Fruit fly (Drosophila melanogaster) whole organism, embryonic: Measurements from ENCODE around the gene CG6236.

Experiments used
- Atf3 ChIP-seq: fragments of 200-800 bp; sonication (Bioruptor generic); optimal IDR thresholded peaks from 3 replicates; lab custom pipeline; 2016; ENCODE audit warnings: missing biosample characterization, missing genetic modification characterization
- Atf6 ChIP-seq: fragments of 200-800 bp; sonication (Bioruptor generic); IDR thresholded peaks from 2 replicates; pipeline ENCODE4 v1.3.6; 2022; ENCODE audit warnings: missing biosample characterization, missing genetic modification characterization
- B-H1 ChIP-seq: fragments of 200-800 bp; sonication (Bioruptor generic); IDR thresholded peaks from 3 replicates; pipeline ENCODE4 v1.3.6; 2022; ENCODE audit warnings: missing biosample characterization, missing genetic modification characterization
- Bteb2 ChIP-seq: fragments of 200-800 bp; sonication (Bioruptor generic); optimal IDR thresholded peaks from 2 replicates; lab custom pipeline; 2016; ENCODE audit warnings: missing biosample characterization, missing genetic modification characterization
- CG10321 ChIP-seq: fragments of 200-800 bp; sonication (Bioruptor generic); IDR thresholded peaks from 2 replicates; pipeline ENCODE4 v1.3.6; 2022; ENCODE audit warnings: missing biosample characterization, missing genetic modification characterization
- CG10462 ChIP-seq: fragments of 200-800 bp; sonication (Bioruptor generic); optimal IDR thresholded peaks from 2 replicates; lab custom pipeline; 2016; ENCODE audit warnings: missing biosample characterization, missing genetic modification characterization
- CG14441 ChIP-seq: fragments of 200-800 bp; sonication (Bioruptor generic); IDR thresholded peaks from 2 replicates; pipeline ENCODE4 v1.3.6; 2022; ENCODE audit warnings: missing biosample characterization, missing genetic modification characterization
- CG14710 ChIP-seq: fragments of 200-800 bp; sonication (Bioruptor generic); optimal IDR thresholded peaks from 3 replicates; lab custom pipeline; 2019; ENCODE audit warnings: missing biosample characterization, mild to moderate bottlenecking, missing genetic modification characterization, moderate library complexity
- CG17328 ChIP-seq: fragments of 200-800 bp; sonication (Bioruptor generic); IDR thresholded peaks from 2 replicates; pipeline ENCODE4 v1.3.6; 2022; ENCODE audit warnings: missing biosample characterization, missing genetic modification characterization
- CG17359 ChIP-seq: fragments of 200-800 bp; sonication (Bioruptor generic); optimal IDR thresholded peaks from 3 replicates; lab custom pipeline; 2018; ENCODE audit warnings: missing biosample characterization, mild to moderate bottlenecking, missing genetic modification characterization, moderate library complexity
- CG2120 ChIP-seq: fragments of 200-800 bp; sonication (Bioruptor generic); optimal IDR thresholded peaks from 3 replicates; lab custom pipeline; 2016; ENCODE audit warnings: missing biosample characterization, missing genetic modification characterization
- CG30403 ChIP-seq: fragments of 200-800 bp; sonication (Bioruptor generic); optimal IDR thresholded peaks from 3 replicates; lab custom pipeline; 2016; ENCODE audit warnings: missing biosample characterization, missing genetic modification characterization
- CG32772 ChIP-seq: fragments of 200-800 bp; sonication (Bioruptor generic); IDR thresholded peaks from 2 replicates; pipeline ENCODE4 v1.3.6; 2022; ENCODE audit warnings: missing biosample characterization, missing genetic modification characterization
- CG33557 ChIP-seq: fragments of 200-800 bp; sonication (Bioruptor generic); optimal IDR thresholded peaks from 2 replicates; lab custom pipeline; 2019; ENCODE audit warnings: missing biosample characterization, mild to moderate bottlenecking, missing genetic modification characterization, moderate library complexity
- CG6765 ChIP-seq: fragments of 200-800 bp; sonication (Bioruptor generic); optimal IDR thresholded peaks from 3 replicates; lab custom pipeline; 2017; ENCODE audit warnings: missing biosample characterization, mild to moderate bottlenecking, missing genetic modification characterization
- CG7556 ChIP-seq: fragments of 200-800 bp; sonication (Bioruptor generic); optimal IDR thresholded peaks from 2 replicates; lab custom pipeline; 2017; ENCODE audit warnings: missing biosample characterization, mild to moderate bottlenecking, missing genetic modification characterization
- CG9727 ChIP-seq: fragments of 200-800 bp; sonication (Bioruptor generic); optimal IDR thresholded peaks from 3 replicates; lab custom pipeline; 2017; ENCODE audit warnings: missing biosample characterization, mild to moderate bottlenecking, missing genetic modification characterization
- CTCF ChIP-seq: fragments of 200-800 bp; sonication (Bioruptor generic); optimal IDR thresholded peaks from 2 replicates; lab custom pipeline; 2017; ENCODE audit warnings: missing biosample characterization, mild to moderate bottlenecking, missing genetic modification characterization, moderate library complexity
- Drgx ChIP-seq: fragments of 200-800 bp; sonication (Bioruptor generic); IDR thresholded peaks from 2 replicates; pipeline ENCODE4 v1.3.6; 2022; ENCODE audit warnings: missing biosample characterization, missing genetic modification characterization
- Ets65A ChIP-seq: fragments of 200-800 bp; sonication (Bioruptor generic); peaks from one replicate; lab custom pipeline; 2016; ENCODE audit warnings: missing biosample characterization, missing genetic modification characterization
- H2.0 ChIP-seq: fragments of 200-800 bp; sonication (Bioruptor generic); IDR thresholded peaks from 2 replicates; pipeline ENCODE4 v1.3.6; 2022; ENCODE audit warnings: missing biosample characterization, missing genetic modification characterization
- HLH4C ChIP-seq: fragments of 200-800 bp; sonication (Bioruptor generic); IDR thresholded peaks from 3 replicates; pipeline ENCODE4 v1.3.6; 2022; ENCODE audit warnings: missing biosample characterization, missing genetic modification characterization; ENCODE audit not compliant: partially characterized antibody
- HLH54F ChIP-seq: fragments of 200-800 bp; sonication (Bioruptor generic); optimal IDR thresholded peaks from 3 replicates; lab custom pipeline; 2016; ENCODE audit warnings: missing biosample characterization, missing genetic modification characterization
- Nf-YB ChIP-seq: fragments of 200-800 bp; sonication (Bioruptor generic); optimal IDR thresholded peaks from 3 replicates; lab custom pipeline; 2019; ENCODE audit warnings: missing biosample characterization, mild to moderate bottlenecking, missing genetic modification characterization, moderate library complexity
- Oli ChIP-seq: fragments of 200-800 bp; sonication (Bioruptor generic); optimal IDR thresholded peaks from 2 replicates; lab custom pipeline; 2018; ENCODE audit warnings: missing biosample characterization, mild to moderate bottlenecking, missing genetic modification characterization, moderate library complexity
- Ravus ChIP-seq: fragments of 200-800 bp; sonication (Bioruptor generic); IDR thresholded peaks from 2 replicates; pipeline ENCODE4 v1.3.6; 2022; ENCODE audit warnings: missing biosample characterization, missing genetic modification characterization
- Sin3A ChIP-seq: fragments of >200 bp; optimal IDR thresholded peaks from 2 replicates; lab custom pipeline; 2018
- TFAM ChIP-seq: fragments of 200-800 bp; sonication (Bioruptor generic); optimal IDR thresholded peaks from 2 replicates; lab custom pipeline; 2017; ENCODE audit warnings: missing biosample characterization, missing genetic modification characterization, inconsistent platforms
- bowl ChIP-seq: fragments of 200-800 bp; sonication (Bioruptor generic); IDR thresholded peaks from 2 replicates; pipeline ENCODE4 v1.3.6; 2022; ENCODE audit warnings: missing biosample characterization, missing genetic modification characterization
- bsh ChIP-seq, 2 experiments: fragments of 200-800 bp; sonication (Bioruptor generic); optimal IDR thresholded peaks; 2 replicates each; lab custom pipeline; 2017 to 2018; ENCODE audit warnings: mild to moderate bottlenecking in 2 of 2, missing biosample characterization in 2 of 2, missing genetic modification characterization in 2 of 2, moderate library complexity in 1 of 2
- cas ChIP-seq: fragments of 200-800 bp; sonication (Bioruptor generic); IDR thresholded peaks from 2 replicates; pipeline ENCODE4 v1.3.6; 2022; ENCODE audit warnings: missing biosample characterization, missing genetic modification characterization
- caup ChIP-seq: fragments of 200-800 bp; sonication (Bioruptor generic); optimal IDR thresholded peaks from 3 replicates; lab custom pipeline; 2017; ENCODE audit warnings: missing biosample characterization, mild to moderate bottlenecking, missing genetic modification characterization, moderate library complexity; ENCODE audit not compliant: severe bottlenecking
- dati ChIP-seq: fragments of 200-800 bp; sonication (Bioruptor generic); IDR thresholded peaks from 2 replicates; pipeline ENCODE4 v1.3.6; 2022; ENCODE audit warnings: missing biosample characterization, missing genetic modification characterization
- disco-r ChIP-seq: fragments of 200-800 bp; sonication (Bioruptor generic); optimal IDR thresholded peaks from 2 replicates; lab custom pipeline; 2016; ENCODE audit warnings: missing biosample characterization, missing genetic modification characterization
- dmrt11E ChIP-seq: fragments of 200-800 bp; sonication (Bioruptor generic); optimal IDR thresholded peaks from 3 replicates; lab custom pipeline; 2018; ENCODE audit warnings: missing biosample characterization, mild to moderate bottlenecking, missing genetic modification characterization, moderate library complexity
- esg ChIP-seq: fragments of 200-800 bp; sonication (Bioruptor generic); conservative IDR thresholded peaks from 2 replicates; pipeline ENCODE4 v1.3.6; 2022; ENCODE audit warnings: missing biosample characterization, missing genetic modification characterization
- eve ChIP-seq, 2 experiments: fragments of >200 bp; optimal IDR thresholded peaks; 2 replicates each; lab custom pipeline; 2017; ENCODE audit warnings: missing biosample characterization in 2 of 2, missing genetic modification characterization in 2 of 2
- ewg ChIP-seq: fragments of 200-800 bp; sonication (Bioruptor generic); optimal IDR thresholded peaks from 3 replicates; lab custom pipeline; 2017; ENCODE audit warnings: mild to moderate bottlenecking, missing biosample characterization, missing genetic modification reagents, missing genetic modification characterization
- fd3F ChIP-seq: fragments of 200-800 bp; sonication (Bioruptor generic); optimal IDR thresholded peaks from 2 replicates; lab custom pipeline; 2018; ENCODE audit warnings: missing biosample characterization, mild to moderate bottlenecking, missing genetic modification characterization, moderate library complexity
- fd96Cb ChIP-seq: fragments of 200-800 bp; sonication (Bioruptor generic); optimal IDR thresholded peaks from 2 replicates; lab custom pipeline; 2018; ENCODE audit warnings: missing biosample characterization, mild to moderate bottlenecking, missing genetic modification characterization, moderate library complexity
- fru ChIP-seq: fragments of >200 bp; optimal IDR thresholded peaks from 2 replicates; lab custom pipeline; 2017
- hth ChIP-seq: fragments of >200 bp; optimal IDR thresholded peaks from 2 replicates; lab custom pipeline; 2017; ENCODE audit warnings: inconsistent platforms
- lab ChIP-seq: fragments of 200-800 bp; sonication (Bioruptor generic); optimal IDR thresholded peaks from 3 replicates; lab custom pipeline; 2017; ENCODE audit warnings: missing biosample characterization, missing genetic modification characterization, mild to moderate bottlenecking, moderate library complexity, missing genetic modification reagents
- lilli ChIP-seq: fragments of 200-800 bp; sonication (Bioruptor generic); optimal IDR thresholded peaks from 3 replicates; lab custom pipeline; 2016; ENCODE audit warnings: missing biosample characterization, missing genetic modification characterization
- row ChIP-seq: fragments of 200-800 bp; sonication (Bioruptor generic); IDR thresholded peaks from 3 replicates; pipeline ENCODE4 v1.3.6; 2022; ENCODE audit warnings: missing biosample characterization, missing genetic modification characterization
- seq ChIP-seq: fragments of 200-800 bp; sonication (Bioruptor generic); IDR thresholded peaks from 2 replicates; pipeline ENCODE4 v1.3.6; 2022; ENCODE audit warnings: missing biosample characterization, missing genetic modification characterization
- sisA ChIP-seq: fragments of 200-800 bp; sonication (Bioruptor generic); IDR thresholded peaks from 2 replicates; pipeline ENCODE4 v1.3.6; 2022; ENCODE audit warnings: missing biosample characterization, missing genetic modification characterization
- sr ChIP-seq: fragments of 200-800 bp; sonication (Bioruptor generic); IDR thresholded peaks from 3 replicates; pipeline ENCODE4 v1.3.6; 2022; ENCODE audit warnings: missing biosample characterization, missing genetic modification characterization
- tap ChIP-seq: fragments of 200-800 bp; optimal IDR thresholded peaks from 3 replicates; lab custom pipeline; 2019; ENCODE audit warnings: missing biosample characterization, mild to moderate bottlenecking, missing genetic modification characterization, moderate library complexity
- vvl ChIP-seq: fragments of 200-800 bp; sonication (Bioruptor generic); IDR thresholded peaks from 2 replicates; pipeline ENCODE4 v1.3.6; 2022; ENCODE audit warnings: missing biosample characterization, missing genetic modification characterization
- wdn ChIP-seq: fragments of 200-800 bp; sonication (Bioruptor generic); IDR thresholded peaks from 2 replicates; pipeline ENCODE4 v1.3.6; 2022; ENCODE audit warnings: missing biosample characterization, missing genetic modification characterization
- zf30C ChIP-seq: fragments of 200-800 bp; sonication (Bioruptor generic); optimal IDR thresholded peaks from 3 replicates; lab custom pipeline; 2018; ENCODE audit warnings: missing biosample characterization, mild to moderate bottlenecking, missing genetic modification characterization
- zfh2 ChIP-seq: fragments of 200-800 bp; sonication (Bioruptor generic); optimal IDR thresholded peaks from 2 replicates; lab custom pipeline; 2016; ENCODE audit warnings: missing biosample characterization, missing genetic modification characterization

Gene CG6236

DNA sequence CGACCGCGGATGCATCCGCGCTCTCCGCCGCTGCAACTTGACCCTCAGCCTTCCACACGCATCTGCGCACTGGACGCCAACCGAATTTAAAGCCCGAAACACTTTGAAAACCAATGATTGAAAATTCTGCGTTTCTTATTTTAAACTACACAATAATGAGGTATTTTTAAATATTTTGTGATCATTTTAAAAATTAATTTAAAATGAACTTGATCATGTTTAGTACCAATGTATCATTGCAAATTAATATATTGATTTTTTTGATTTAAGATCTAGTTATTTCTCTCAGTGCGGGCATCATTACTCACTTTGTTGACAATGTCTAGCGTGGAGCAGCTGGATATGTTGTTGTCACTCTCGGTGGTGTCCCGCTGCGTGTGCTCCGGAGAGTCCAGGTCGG is 38.8 kb upstream of the CG6236 start (continued):
- no peak for TF ChIP-seq CG33557 (GFP tag; lab: Kevin White, UChicago)
- TF ChIP-seq fru (lab: Kevin White, UChicago) = no peak
- TF ChIP-seq dmrt11E (tag; lab: Kevin White, UChicago) = peak; percentile 15
- TF ChIP-seq cas (GFP tag; lab: Robert Waterston, UW) = no peak
- no peak for TF ChIP-seq CG10462 (GFP tag; lab: Kevin White, UChicago)
- peak; percentile 63 for TF ChIP-seq CG30403 (GFP tag; lab: Kevin White, UChicago)
- TF ChIP-seq zf30C (GFP tag; lab: Kevin White, UChicago) = peak; percentile 56
- peak; percentile 35 for TF ChIP-seq CG2120
- 0 out of 2 replicates have a peak, but pooled peaks have one; percentile 10 for TF ChIP-seq Atf6 (GFP tag; lab: Robert Waterston, UW)
- TF ChIP-seq Nf-YB (GFP tag; lab: Kevin White, UChicago) = no peak
- no peak for TF ChIP-seq Atf3
- no peak for TF ChIP-seq HLH4C (GFP tag; lab: Robert Waterston, UW)
- no peak for TF ChIP-seq Ravus
- peak; percentile 45 for TF ChIP-seq CG17359 (tag; lab: Kevin White, UChicago)
- peak; percentile 51 for TF ChIP-seq CG14441 (GFP tag; lab: Robert Waterston, UW)
- TF ChIP-seq B-H1 (GFP tag; lab: Robert Waterston, UW) = no peak
- peak in 1 of 2 experiments; percentile 62 for TF ChIP-seq bsh (GFP tag; optimal IDR thresholded peaks at IDR 0.05; lab: Kevin White, UChicago)
- peak; percentile 73 for TF ChIP-seq CG7556 (GFP tag; lab: Kevin White, UChicago)
- TF ChIP-seq Bteb2 (GFP tag; lab: Kevin White, UChicago) = no peak
- peak; percentile 4 for TF ChIP-seq lilli (GFP tag; lab: Kevin White, UChicago)
- no peak for TF ChIP-seq tap (tag; lab: Kevin White, UChicago)
- peak; percentile 23; the same call in 1 of the 2 replicates for TF ChIP-seq H2.0
- no peak for TF ChIP-seq eve (GFP tag; optimal IDR thresholded peaks at IDR 0.05; lab: Kevin White, UChicago)
- peak; percentile 8 for TF ChIP-seq fd3F
- no peak for TF ChIP-seq hth (lab: Kevin White, UChicago)
- TF ChIP-seq bowl = no peak
- no peak for TF ChIP-seq dati (GFP tag; lab: Robert Waterston, UW)
- peak; percentile 29 for TF ChIP-seq fd96Cb
- TF ChIP-seq Sin3A (lab: Kevin White, UChicago) = no peak
- TF ChIP-seq seq (GFP tag; lab: Robert Waterston, UW) = peak; percentile 67
- TF ChIP-seq sisA (GFP tag; lab: Robert Waterston, UW) = no peak; the same call in 1 of the 2 replicates
- TF ChIP-seq row = peak; percentile 74
- TF ChIP-seq CG10321 (GFP tag; lab: Robert Waterston, UW) = 0 out of 2 replicates have a peak, but pooled peaks have one; percentile 8
- TF ChIP-seq wdn (GFP tag; lab: Robert Waterston, UW) = no peak
- no peak for TF ChIP-seq disco-r
- TF ChIP-seq CG9727 (GFP tag; lab: Kevin White, UChicago) = peak; percentile 37
- no peak for TF ChIP-seq zfh2 (GFP tag; lab: Kevin White, UChicago)
- peak; percentile 45; the same call in 1 of the 2 replicates for TF ChIP-seq esg (GFP tag; lab: Robert Waterston, UW)
- TF ChIP-seq caup (GFP tag; lab: Kevin White, UChicago) = no peak
- no peak for TF ChIP-seq lab
- no peak for TF ChIP-seq TFAM (GFP tag; lab: Kevin White, UChicago)
- TF ChIP-seq CG14710 (tag; lab: Kevin White, UChicago) = peak; percentile 23
- peak; percentile 25 for TF ChIP-seq Oli (tag; lab: Kevin White, UChicago)
- TF ChIP-seq Ets65A (GFP tag; lab: Kevin White, UChicago) = peak; percentile 68
- no peak for TF ChIP-seq HLH54F (GFP tag; lab: Kevin White, UChicago)
- TF ChIP-seq CTCF (GFP tag; lab: Kevin White, UChicago) = no peak
- peak; percentile 59 for TF ChIP-seq CG17328 (GFP tag; lab: Robert Waterston, UW)
- peak; percentile 83 for TF ChIP-seq ewg (GFP tag; lab: Kevin White, UChicago)
- peak; percentile 42; the same call in 1 of the 2 replicates for TF ChIP-seq CG32772 (GFP tag; lab: Robert Waterston, UW)
- peak; percentile 8 for TF ChIP-seq CG6765
- peak; percentile 77 for TF ChIP-seq vvl (GFP tag; lab: Robert Waterston, UW)
- TF ChIP-seq sr (GFP tag; lab: Robert Waterston, UW) = no peak
- TF ChIP-seq Drgx (GFP tag; lab: Robert Waterston, UW) = peak; percentile 64
